Comparison of ENCODE assay signal across 3 worm cellular contexts in the genomic region with DNA sequence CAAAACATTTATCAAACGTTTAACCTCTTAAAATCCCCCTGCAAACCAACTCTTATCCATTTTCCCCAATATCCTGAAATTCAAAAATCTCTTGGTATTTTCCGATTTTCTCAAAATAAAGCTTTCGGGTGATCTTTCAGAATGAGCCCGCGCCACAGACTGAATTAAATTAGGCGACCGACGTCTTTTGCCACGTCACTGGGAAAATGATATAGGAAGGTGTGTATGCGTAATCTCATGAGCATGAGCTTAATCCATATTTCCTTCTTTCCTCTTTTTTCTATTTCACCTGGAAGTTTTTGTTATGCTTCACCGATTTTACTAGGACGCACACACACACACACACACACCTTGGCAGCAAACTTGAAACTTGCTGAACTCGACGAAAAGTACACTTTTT.
TF ChIP-seq lines count a peak whose summit lies in the region.

No protein-coding gene starts in this region.

TF ChIP-seq in whole organism, L1 larva, 84 proteins besides CTCF, POLR2A, EP300 and RAD21:
- TF ChIP-seq elt-2 (tag; optimal IDR thresholded peaks at IDR 0.05; lab: Kevin White, UChicago) (no peak), rnt-1 (tag; optimal IDR thresholded peaks at IDR 0.05; lab: Kevin White, UChicago) (no peak), egl-13 (tag; optimal IDR thresholded peaks at IDR 0.05; lab: Kevin White, UChicago) (peak; percentile 29), dsc-1 (tag; optimal IDR thresholded peaks at IDR 0.05; lab: Kevin White, UChicago) (peak; percentile 74), nhr-47 (tag; optimal IDR thresholded peaks at IDR 0.05; lab: Kevin White, UChicago) (peak; percentile 40), aha-1 (tag; optimal IDR thresholded peaks at IDR 0.05; lab: Kevin White, UChicago) (no peak), fkh-8 (tag; optimal IDR thresholded peaks at IDR 0.05; lab: Kevin White, UChicago) (peak; percentile 75), pax-3 (tag; optimal IDR thresholded peaks at IDR 0.05; lab: Kevin White, UChicago) (peak; percentile 25), nhr-71 (tag; optimal IDR thresholded peaks at IDR 0.05; lab: Kevin White, UChicago) (peak; percentile 6)

TF ChIP-seq in whole organism, L2 larva, 48 proteins besides CTCF, POLR2A, EP300 and RAD21:
- TF ChIP-seq sma-9 (GFP tag; optimal IDR thresholded peaks at IDR 0.05; lab: Kevin White, UChicago): peak; percentile 24
- no peak for TF ChIP-seq sma-9 (tag; optimal IDR thresholded peaks at IDR 0.05; lab: Kevin White, UChicago)
- TF ChIP-seq gmeb-1 (tag; optimal IDR thresholded peaks at IDR 0.05; lab: Kevin White, UChicago): no peak
- TF ChIP-seq nhr-129 (tag; optimal IDR thresholded peaks at IDR 0.05; lab: Kevin White, UChicago): no peak
- TF ChIP-seq unc-39 (tag; optimal IDR thresholded peaks at IDR 0.05; lab: Kevin White, UChicago): no peak
- TF ChIP-seq nhr-6 (tag; optimal IDR thresholded peaks at IDR 0.05; lab: Kevin White, UChicago): no peak
- no peak for TF ChIP-seq unc-62 (GFP tag; optimal IDR thresholded peaks at IDR 0.05; lab: Kevin White, UChicago)
- TF ChIP-seq ceh-82 (tag; optimal IDR thresholded peaks at IDR 0.05; lab: Kevin White, UChicago): no peak
- TF ChIP-seq crh-2 (tag; optimal IDR thresholded peaks at IDR 0.05; lab: Kevin White, UChicago): peak; percentile 26
- TF ChIP-seq skn-1 (tag; optimal IDR thresholded peaks at IDR 0.05; lab: Kevin White, UChicago): no peak
- no peak for TF ChIP-seq mab-5 (tag; optimal IDR thresholded peaks at IDR 0.05; lab: Kevin White, UChicago)

TF ChIP-seq in whole organism, L4 larva, 104 proteins besides CTCF, POLR2A, EP300 and RAD21:
- no peak for TF ChIP-seq lim-7 (GFP tag; IDR thresholded peaks at IDR 0.05; lab: Robert Waterston, UW)
- peak; percentile 70 for TF ChIP-seq aha-1 (tag; lab: Kevin White, UChicago)
